Worm (Caenorhabditis elegans) whole organism, L2 larva: ENCODE measurements around the gene sqst-5.
"Not testable (repeated sequence)": the region's sequence is repeated elsewhere in the genome, so short reads cannot be mapped to it uniquely, and the experiment has no call there.

ENCODE experiments used
- Y55F3AM.14 ChIP-seq: fragments of 200-800 bp; sonication (Bioruptor generic); optimal IDR thresholded peaks from 2 replicates; lab custom pipeline; 2018; ENCODE audit warnings: mild to moderate bottlenecking, missing genetic modification characterization, missing compliant biosample characterization
- ZK546.5 ChIP-seq: sonication (generic microtip); optimal IDR thresholded peaks from 2 replicates; lab custom pipeline; 2017; ENCODE audit warnings: missing biosample characterization, missing genetic modification characterization
- alr-1 ChIP-seq: fragments of 150-350 bp; optimal IDR thresholded peaks from 2 replicates; lab custom pipeline; 2014; ENCODE audit warnings: missing biosample characterization, missing genetic modification characterization
- aly-2 ChIP-seq: fragments of 150-350 bp; optimal IDR thresholded peaks from 2 replicates; lab custom pipeline; 2014; ENCODE audit warnings: missing biosample characterization, missing genetic modification characterization
- ama-1 ChIP-seq: fragments of 150-350 bp; optimal IDR thresholded peaks from 2 replicates; lab custom pipeline; 2018; ENCODE audit warnings: inconsistent platforms
- ceh-16 ChIP-seq: fragments of 150-350 bp; optimal IDR thresholded peaks from 2 replicates; lab custom pipeline; 2014; ENCODE audit warnings: missing biosample characterization, missing genetic modification characterization
- crh-2 ChIP-seq: sonication (generic microtip); optimal IDR thresholded peaks from 2 replicates; lab custom pipeline; 2017; ENCODE audit warnings: missing biosample characterization, missing genetic modification characterization
- gmeb-1 ChIP-seq: fragments of 150-350 bp; optimal IDR thresholded peaks from 2 replicates; lab custom pipeline; 2014; ENCODE audit warnings: missing biosample characterization, missing genetic modification characterization
- lin-11 ChIP-seq: fragments of 150-350 bp; sonication (generic microtip); optimal IDR thresholded peaks from 2 replicates; lab custom pipeline; 2014; ENCODE audit warnings: missing biosample characterization, missing genetic modification characterization, inconsistent platforms, mixed read lengths
- lin-13 ChIP-seq: fragments of 150-350 bp; optimal IDR thresholded peaks from 2 replicates; lab custom pipeline; 2014; ENCODE audit warnings: missing biosample characterization, missing genetic modification reagents, missing genetic modification characterization
- lin-39 ChIP-seq: fragments of 150-350 bp; optimal IDR thresholded peaks from 2 replicates; lab custom pipeline; 2014; ENCODE audit warnings: missing biosample characterization, missing genetic modification reagents, missing genetic modification characterization
- lsy-2 ChIP-seq, 2 experiments: fragments of 150-350 bp in 1 of 2; sonication (generic microtip) in 1 of 2; optimal IDR thresholded peaks; 2 replicates each; lab custom pipeline; 2014 to 2017; ENCODE audit warnings: missing biosample characterization in 2 of 2, missing genetic modification characterization in 2 of 2
- mab-5 ChIP-seq: fragments of 150-350 bp; optimal IDR thresholded peaks from 2 replicates; lab custom pipeline; 2014; ENCODE audit warnings: missing biosample characterization, missing genetic modification characterization
- nhr-11 ChIP-seq: fragments of 150-350 bp; optimal IDR thresholded peaks from 2 replicates; lab custom pipeline; 2014; ENCODE audit warnings: missing biosample characterization, missing genetic modification characterization
- nhr-129 ChIP-seq: fragments of 150-350 bp; optimal IDR thresholded peaks from 2 replicates; lab custom pipeline; 2014; ENCODE audit warnings: missing biosample characterization, missing genetic modification characterization
- nhr-21 ChIP-seq: fragments of 150-350 bp; optimal IDR thresholded peaks from 2 replicates; lab custom pipeline; 2014; ENCODE audit warnings: missing biosample characterization, missing genetic modification characterization
- nhr-23 ChIP-seq: fragments of 150-350 bp; optimal IDR thresholded peaks from 2 replicates; lab custom pipeline; 2014; ENCODE audit warnings: missing biosample characterization, missing genetic modification reagents, missing genetic modification characterization
- nhr-237 ChIP-seq: fragments of 150-350 bp; optimal IDR thresholded peaks from 2 replicates; lab custom pipeline; 2014; ENCODE audit warnings: missing biosample characterization, missing genetic modification characterization
- nhr-25 ChIP-seq: fragments of 150-350 bp; sonication (generic microtip); optimal IDR thresholded peaks from 3 replicates; lab custom pipeline; 2014; ENCODE audit warnings: missing biosample characterization, missing genetic modification characterization
- nhr-6 ChIP-seq: fragments of 150-350 bp; optimal IDR thresholded peaks from 2 replicates; lab custom pipeline; 2014; ENCODE audit warnings: missing biosample characterization, missing genetic modification characterization
- nhr-77 ChIP-seq: fragments of 150-350 bp; optimal IDR thresholded peaks from 2 replicates; lab custom pipeline; 2014; ENCODE audit warnings: missing biosample characterization, missing genetic modification characterization
- skn-1 ChIP-seq: sonication (generic microtip); optimal IDR thresholded peaks from 2 replicates; lab custom pipeline; 2017; ENCODE audit warnings: missing biosample characterization, missing genetic modification characterization
- sma-3 ChIP-seq: sonication (generic microtip); optimal IDR thresholded peaks from 2 replicates; lab custom pipeline; 2016; ENCODE audit warnings: missing genetic modification reagents, missing genetic modification characterization, missing compliant biosample characterization
- sma-9 ChIP-seq, 2 experiments: fragments of 150-350 bp in 1 of 2; sonication (generic microtip) in 1 of 2; optimal IDR thresholded peaks; 2 replicates each; lab custom pipeline; 2014 to 2016; ENCODE audit warnings: missing genetic modification characterization in 2 of 2, mild to moderate bottlenecking in 1 of 2, missing biosample characterization in 1 of 2, missing compliant biosample characterization in 1 of 2, missing genetic modification reagents in 1 of 2, moderate library complexity in 1 of 2
- snpc-4 ChIP-seq: fragments of 150-350 bp; optimal IDR thresholded peaks from 2 replicates; lab custom pipeline; 2014; ENCODE audit warnings: missing biosample characterization, missing genetic modification characterization
- unc-39 ChIP-seq: fragments of 150-350 bp; optimal IDR thresholded peaks from 2 replicates; lab custom pipeline; 2014; ENCODE audit warnings: missing biosample characterization, missing genetic modification characterization
- zag-1 ChIP-seq: fragments of 150-350 bp; optimal IDR thresholded peaks from 2 replicates; lab custom pipeline; 2014; ENCODE audit warnings: missing biosample characterization, missing genetic modification characterization

Gene sqst-5

ce11 chrIII:117857-118256, 29.6 kb downstream of the sqst-5 start:
- no peak for TF ChIP-seq gmeb-1 (tag; lab: Kevin White, UChicago)

- no peak for TF ChIP-seq ceh-16 (tag; lab: Kevin White, UChicago)
- no peak for TF ChIP-seq nhr-237
- no peak for TF ChIP-seq nhr-23 (tag; lab: Kevin White, UChicago)
- TF ChIP-seq ZK546.5 (tag; lab: Kevin White, UChicago): no peak
- TF ChIP-seq snpc-4: no peak
- no peak for TF ChIP-seq nhr-77
- TF ChIP-seq lin-13 (GFP tag; lab: Kevin White, UChicago): no peak
- TF ChIP-seq lsy-2 (tag; optimal IDR thresholded peaks at IDR 0.05; lab: Kevin White, UChicago): no peak
- TF ChIP-seq crh-2 (tag; lab: Kevin White, UChicago): no peak
- TF ChIP-seq zag-1 (tag; lab: Kevin White, UChicago): no peak
- TF ChIP-seq mab-5: no peak
- TF ChIP-seq skn-1 (tag; lab: Kevin White, UChicago): no peak
- no peak for TF ChIP-seq aly-2
- TF ChIP-seq nhr-6 (tag; lab: Kevin White, UChicago): no peak
- TF ChIP-seq, all 48 proteins: peak for 0
Observed at ce11 chrIII:117210-117609, 30.2 kb downstream of the sqst-5 start, which contains the start of gene C29F9.5. Gene C29F9.5, plus strand, starts transcription at chrIII:117510.

ce11 chrIII:114603-115002, 32.8 kb downstream of the sqst-5 start, which contains the start of gene C29F9.6:
Gene C29F9.6, plus strand, starts transcription at chrIII:114903.
- TF ChIP-seq lin-11 (no peak), ama-1 (lab: Kevin White, UChicago) (no peak), snpc-4 (no peak), nhr-25 (tag; lab: Kevin White, UChicago) (no peak), skn-1 (tag; lab: Kevin White, UChicago) (no peak), lin-39 (tag; lab: Kevin White, UChicago) (no peak), nhr-129 (no peak), unc-39 (no peak), sma-9 (GFP tag; optimal IDR thresholded peaks at IDR 0.05; lab: Kevin White, UChicago) (no peak), sma-9 (tag; optimal IDR thresholded peaks at IDR 0.05; lab: Kevin White, UChicago) (no peak), ZK546.5 (tag; lab: Kevin White, UChicago) (no peak), mab-5 (no peak), nhr-11 (tag; lab: Kevin White, UChicago) (no peak), ceh-16 (tag; lab: Kevin White, UChicago) (no peak), Y55F3AM.14 (GFP tag; lab: Kevin White, UChicago) (no peak)

- TF ChIP-seq mab-5; alr-1 (tag; lab: Kevin White, UChicago); unc-39: not testable (repeated sequence)
Observed at ce11 chrIII:98822-99221, 48.6 kb downstream of the sqst-5 start, which contains the start of gene C29F9.9. Gene C29F9.9, minus strand, starts transcription at chrIII:98922.

ce11 chrIII:97018-97417, 50.4 kb downstream of the sqst-5 start, which contains the start of gene C29F9.8:
Gene C29F9.8, minus strand, starts transcription at chrIII:97118.
- not testable (repeated sequence) for TF ChIP-seq nhr-21 (tag; lab: Kevin White, UChicago); sma-3; skn-1 (tag; lab: Kevin White, UChicago)
